Worm (Caenorhabditis elegans) whole organism, late embryonic: Measurements from ENCODE around the gene Y46G5A.39.

ENCODE experiments used
- K09A11.1 ChIP-seq: sonication (generic microtip); optimal IDR thresholded peaks from 2 replicates; lab custom pipeline; 2017; ENCODE audit warnings: antibody characterized with exemption, mild to moderate bottlenecking, missing genetic modification characterization, missing compliant biosample characterization; ENCODE audit not compliant: insufficient read depth
- elt-2 ChIP-seq: sonication (generic microtip); optimal IDR thresholded peaks from 2 replicates; lab custom pipeline; 2016; ENCODE audit warnings: missing genetic modification reagents, missing genetic modification characterization, missing compliant biosample characterization
- nfya-1 ChIP-seq: sonication (generic microtip); optimal IDR thresholded peaks from 2 replicates; lab custom pipeline; 2017; ENCODE audit warnings: missing genetic modification characterization, mild to moderate bottlenecking, missing compliant biosample characterization, antibody characterized with exemption, moderate library complexity
- nhr-11 ChIP-seq: fragments of 150-350 bp; optimal IDR thresholded peaks from 2 replicates; lab custom pipeline; 2014; ENCODE audit warnings: missing biosample characterization, missing genetic modification characterization
- pha-4 ChIP-seq: fragments of 150-350 bp; optimal IDR thresholded peaks from 2 replicates; lab custom pipeline; 2018; ENCODE audit warnings: missing biosample characterization, missing genetic modification reagents, missing genetic modification characterization
- pqm-1 ChIP-seq: sonication (generic microtip); optimal IDR thresholded peaks from 2 replicates; lab custom pipeline; 2016; ENCODE audit warnings: missing genetic modification characterization, missing compliant biosample characterization
- rnt-1 ChIP-seq: sonication (generic microtip); optimal IDR thresholded peaks from 2 replicates; lab custom pipeline; 2016; ENCODE audit warnings: missing genetic modification characterization, missing compliant biosample characterization
- tbx-2 ChIP-seq: sonication (generic microtip); optimal IDR thresholded peaks from 2 replicates; lab custom pipeline; 2016; ENCODE audit warnings: missing genetic modification characterization, missing compliant biosample characterization
- zip-5 ChIP-seq: sonication (generic microtip); optimal IDR thresholded peaks from 2 replicates; lab custom pipeline; 2016; ENCODE audit warnings: missing genetic modification characterization, missing compliant biosample characterization

- no peak for TF ChIP-seq zip-5 (tag; lab: Kevin White, UChicago)
- TF ChIP-seq K09A11.1 (tag; lab: Kevin White, UChicago) = no peak
- TF ChIP-seq rnt-1 (tag; lab: Kevin White, UChicago) = no peak
- TF ChIP-seq elt-2 (tag; lab: Kevin White, UChicago) = no peak
- TF ChIP-seq pqm-1 (tag; lab: Kevin White, UChicago) = no peak
- no peak for TF ChIP-seq nhr-11
- TF ChIP-seq pha-4 (tag; lab: Kevin White, UChicago) = no peak
- TF ChIP-seq tbx-2 = no peak
- no peak for TF ChIP-seq nfya-1 (tag; lab: Kevin White, UChicago)
These were observed 31.8 kb upstream of the Y46G5A.39 start, which contains the start of gene Y46G5A.15 for ce11 chrII:12785391-12785790.
